Worm (Caenorhabditis elegans) whole organism, early embryonic: ENCODE data around the gene D1054.10.

Source experiments
- B0310.2 ChIP-seq: sonication (generic microtip); optimal IDR thresholded peaks from 2 replicates; lab custom pipeline; 2016; ENCODE audit warnings: mild to moderate bottlenecking, missing genetic modification characterization, missing compliant biosample characterization
- ceh-13 ChIP-seq: fragments of 200-800 bp; sonication (Bioruptor generic); optimal IDR thresholded peaks from 2 replicates; lab custom pipeline; 2018; ENCODE audit warnings: mild to moderate bottlenecking, missing genetic modification characterization, missing compliant biosample characterization
- ets-7 ChIP-seq: sonication (generic microtip); optimal IDR thresholded peaks from 2 replicates; lab custom pipeline; 2016; ENCODE audit warnings: missing genotype, missing genetic modification characterization, missing compliant biosample characterization

ce11 chrV:10793498-10793897, 823 bp upstream of the D1054.10 start, which contains the start of gene ule-3:
- TF ChIP-seq ceh-13 (GFP tag; lab: Kevin White, UChicago) (no peak), ets-7 (tag; lab: Kevin White, UChicago) (no peak), B0310.2 (tag; lab: Kevin White, UChicago) (no peak)
